Worm (Caenorhabditis elegans) whole organism, early embryonic: Measurements from ENCODE around the gene sna-2.

Experiments
- F13C5.2 ChIP-seq: sonication (generic microtip); optimal IDR thresholded peaks from 2 replicates; lab custom pipeline; 2017; ENCODE audit warnings: mild to moderate bottlenecking, missing genetic modification characterization, inconsistent platforms, missing compliant biosample characterization
- aly-1 ChIP-seq: sonication (generic microtip); optimal IDR thresholded peaks from 2 replicates; lab custom pipeline; 2016; ENCODE audit warnings: missing genetic modification characterization, missing compliant biosample characterization
- ama-1 ChIP-seq: fragments of 150-350 bp; optimal IDR thresholded peaks from 2 replicates; lab custom pipeline; 2014
- ceh-13 ChIP-seq: fragments of 200-800 bp; sonication (Bioruptor generic); optimal IDR thresholded peaks from 2 replicates; lab custom pipeline; 2018; ENCODE audit warnings: mild to moderate bottlenecking, missing genetic modification characterization, missing compliant biosample characterization
- ceh-36 ChIP-seq: sonication (generic microtip); optimal IDR thresholded peaks from 2 replicates; lab custom pipeline; 2016; ENCODE audit warnings: missing genetic modification characterization, inconsistent platforms, missing compliant biosample characterization
- ets-7 ChIP-seq: sonication (generic microtip); optimal IDR thresholded peaks from 2 replicates; lab custom pipeline; 2016; ENCODE audit warnings: missing genotype, missing genetic modification characterization, missing compliant biosample characterization
- flt-1 ChIP-seq: fragments of 200-800 bp; sonication (Bioruptor generic); IDR thresholded peaks from 2 replicates; pipeline ENCODE4 v1.3.6; 2022; ENCODE audit warnings: missing genetic modification characterization, missing compliant biosample characterization
- hmbx-1 ChIP-seq: sonication (generic microtip); optimal IDR thresholded peaks from 2 replicates; lab custom pipeline; 2016; ENCODE audit warnings: mild to moderate bottlenecking, missing genetic modification characterization, missing compliant biosample characterization
- hnd-1 ChIP-seq: sonication (generic microtip); optimal IDR thresholded peaks from 2 replicates; lab custom pipeline; 2016; ENCODE audit warnings: missing genetic modification characterization, missing compliant biosample characterization
- pes-1 ChIP-seq: fragments of 200-800 bp; sonication (Bioruptor generic); IDR thresholded peaks from 2 replicates; pipeline ENCODE4 v1.3.6; 2022; ENCODE audit warnings: missing genetic modification reagents, missing genetic modification characterization, missing compliant biosample characterization
- scrt-1 ChIP-seq: fragments of 200-800 bp; sonication (Bioruptor generic); IDR thresholded peaks from 2 replicates; pipeline ENCODE4 v1.3.6; 2022; ENCODE audit warnings: missing genetic modification characterization, missing compliant biosample characterization
- sea-1 ChIP-seq: fragments of 200-800 bp; sonication (Bioruptor generic); conservative IDR thresholded peaks from 2 replicates; pipeline ENCODE4 v1.3.6; 2022; ENCODE audit warnings: missing genetic modification characterization, missing compliant biosample characterization
- tbx-37 ChIP-seq: fragments of 200-800 bp; sonication (Bioruptor generic); conservative IDR thresholded peaks from 2 replicates; pipeline ENCODE4 v1.3.6; 2022; ENCODE audit warnings: missing genetic modification reagents, missing genetic modification characterization, missing compliant biosample characterization

ce11 chrIV:9770798-9771197, 6.6 kb downstream of the sna-2 start:
- TF ChIP-seq pes-1 (GFP tag; lab: Robert Waterston, UW), result no peak
- TF ChIP-seq ama-1, result no peak
- no peak for TF ChIP-seq flt-1
- no peak for TF ChIP-seq ceh-36
- TF ChIP-seq sea-1 (GFP tag; lab: Robert Waterston, UW), result no peak
- no peak for TF ChIP-seq aly-1 (tag; lab: Kevin White, UChicago)
- TF ChIP-seq scrt-1 (GFP tag; lab: Robert Waterston, UW), result no peak
- no peak for TF ChIP-seq hnd-1 (tag; lab: Kevin White, UChicago)
- TF ChIP-seq tbx-37 (GFP tag; lab: Robert Waterston, UW), result no peak
- no peak for TF ChIP-seq F13C5.2 (tag; lab: Kevin White, UChicago)
- no peak for TF ChIP-seq ets-7 (tag; lab: Kevin White, UChicago)
- no peak for TF ChIP-seq hmbx-1 (tag; lab: Kevin White, UChicago)
- no peak for TF ChIP-seq ceh-13
